Worm (Caenorhabditis elegans): ENCODE data around the gene M88.3.

The M88.3 gene

ce11 chrIII:4498938-4499337, 45.9 kb downstream of the M88.3 start, which contains the start of the genes C07G2.5 and atf-7:
C07G2.5 (minus strand) TSS chrIII:4499038.
atf-7 (minus strand) TSS chrIII:4499045.
- TF ChIP-seq nhr-19 (GFP tag; conservative IDR thresholded peaks at IDR 0.05) (no peak), nhr-237 (tag; optimal IDR thresholded peaks at IDR 0.05) (no peak), lsy-2 (tag; optimal IDR thresholded peaks at IDR 0.05) (no peak), rnt-1 (tag; optimal IDR thresholded peaks at IDR 0.05) (no peak), ets-5 (GFP tag; IDR thresholded peaks at IDR 0.05) (no peak), fkh-4 (tag; optimal IDR thresholded peaks at IDR 0.05; ENCODE audit: borderline replicate concordance) (no peak), efl-1 (optimal IDR thresholded peaks at IDR 0.05) (no peak), efl-1 (GFP tag; optimal IDR thresholded peaks at IDR 0.05 in 1 of 2) (no peak), hlh-4 (tag; optimal IDR thresholded peaks at IDR 0.05) (no peak), nhr-12 (tag; optimal IDR thresholded peaks at IDR 0.05) (no peak), hpl-2 (GFP tag; optimal IDR thresholded peaks at IDR 0.05) (no peak), ceh-8 (GFP tag; optimal IDR thresholded peaks at IDR 0.05) (no peak), ztf-11 (tag; optimal IDR thresholded peaks at IDR 0.05) (no peak), lin-15B (tag; optimal IDR thresholded peaks at IDR 0.05) (no peak), mab-9 (GFP tag; IDR thresholded peaks at IDR 0.05) (no peak)

ce11 chrIII:4496085-4496484, 48.8 kb downstream of the M88.3 start:
- TF ChIP-seq ztf-11 (tag; optimal IDR thresholded peaks at IDR 0.05) (no peak), zip-4 (GFP tag; optimal IDR thresholded peaks at IDR 0.05) (no peak), egl-13 (tag; optimal IDR thresholded peaks at IDR 0.05) (no peak), tlp-1 (tag; optimal IDR thresholded peaks at IDR 0.05) (no peak), vab-15 (tag; optimal IDR thresholded peaks at IDR 0.05) (no peak), skn-1 (tag; optimal IDR thresholded peaks at IDR 0.05) (peak; percentile 7), ztf-4 (tag; optimal IDR thresholded peaks at IDR 0.05) (no peak), blmp-1 (tag; optimal IDR thresholded peaks at IDR 0.05) (peak; percentile 84), unc-62 (GFP tag; optimal IDR thresholded peaks at IDR 0.05) (no peak), C04F5.9 (tag; optimal IDR thresholded peaks at IDR 0.05) (no peak), mef-2 (tag; optimal IDR thresholded peaks at IDR 0.05) (no peak), nhr-77 (tag; optimal IDR thresholded peaks at IDR 0.05) (no peak), unc-86 (tag; optimal IDR thresholded peaks at IDR 0.05) (no peak), fkh-10 (GFP tag; optimal IDR thresholded peaks at IDR 0.05) (no peak), ces-1 (GFP tag; optimal IDR thresholded peaks at IDR 0.05) (no peak), ceh-82 (tag; optimal IDR thresholded peaks at IDR 0.05) (no peak), lin-13 (GFP tag; optimal IDR thresholded peaks at IDR 0.05) (no peak), lir-3 (tag; optimal IDR thresholded peaks at IDR 0.05; ENCODE audit: poor library complexity) (no peak), nhr-76 (tag; optimal IDR thresholded peaks at IDR 0.05) (no peak), mdl-1 (tag; optimal IDR thresholded peaks at IDR 0.05) (no peak), C34B4.2 (tag; optimal IDR thresholded peaks at IDR 0.05) (no peak), irx-1 (tag; optimal IDR thresholded peaks at IDR 0.05) (no peak), dpl-1 (GFP tag; optimal IDR thresholded peaks at IDR 0.05) (peak in 1 of 3 experiments; percentile 14), hlh-4 (tag; optimal IDR thresholded peaks at IDR 0.05) (no peak), rnt-1 (tag; optimal IDR thresholded peaks at IDR 0.05) (peak; percentile 11), nhr-237 (tag; optimal IDR thresholded peaks at IDR 0.05) (no peak), fkh-4 (tag; optimal IDR thresholded peaks at IDR 0.05; ENCODE audit: borderline replicate concordance) (no peak), nhr-19 (GFP tag; conservative IDR thresholded peaks at IDR 0.05) (peak; percentile 33), nhr-71 (tag; optimal IDR thresholded peaks at IDR 0.05) (peak; percentile 72), dsc-1 (tag; optimal IDR thresholded peaks at IDR 0.05) (no peak), lin-14 (GFP tag; optimal IDR thresholded peaks at IDR 0.05) (peak; percentile 72), fos-1 (tag; optimal IDR thresholded peaks at IDR 0.05) (no peak), nhr-12 (tag; optimal IDR thresholded peaks at IDR 0.05) (no peak), tbx-2 (tag; optimal IDR thresholded peaks at IDR 0.05) (peak; percentile 2), pag-3 (tag; optimal IDR thresholded peaks at IDR 0.05; ENCODE audit: borderline replicate concordance, insufficient read depth) (no peak), snu-23 (GFP tag; optimal IDR thresholded peaks at IDR 0.05) (peak; percentile 56), nhr-90 (tag; optimal IDR thresholded peaks at IDR 0.05; ENCODE audit: poor library complexity) (peak; percentile 64), nhr-11 (tag; optimal IDR thresholded peaks at IDR 0.05) (no peak), sptf-1 (tag; optimal IDR thresholded peaks at IDR 0.05) (no peak), nhr-28 (tag; optimal IDR thresholded peaks at IDR 0.05) (no peak), nhr-20 (tag; optimal IDR thresholded peaks at IDR 0.05) (peak; percentile 64), ceh-90 (tag; optimal IDR thresholded peaks at IDR 0.05) (no peak), zag-1 (tag; optimal IDR thresholded peaks at IDR 0.05) (no peak), lsy-2 (tag; optimal IDR thresholded peaks at IDR 0.05) (no peak)
